Worm (Caenorhabditis elegans): ENCODE measurements around the gene F58G1.8.

DNA sequence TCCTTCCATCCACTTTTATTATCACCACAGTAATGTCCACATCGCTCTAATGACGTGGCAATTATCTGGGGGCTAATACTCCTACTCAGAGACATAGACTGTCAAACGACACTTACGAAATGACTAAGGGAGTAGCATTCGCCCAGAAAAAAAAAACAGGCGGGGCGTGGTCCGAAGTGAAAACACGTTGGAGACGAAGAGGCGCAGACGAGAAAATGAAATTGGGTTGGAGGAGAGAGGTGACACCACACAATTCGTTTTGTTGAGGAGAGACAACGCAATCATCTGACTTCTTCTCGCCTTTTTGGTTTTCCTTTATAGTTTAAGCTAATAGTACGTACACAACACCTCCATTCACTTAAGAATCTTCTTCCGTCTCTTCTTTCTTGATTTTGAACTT is 13.7 kb upstream of the F58G1.8 start:
- no peak for TF ChIP-seq dao-5 (tag; optimal IDR thresholded peaks at IDR 0.05)
- TF ChIP-seq him-1 (tag; optimal IDR thresholded peaks at IDR 0.05): no peak
- TF ChIP-seq W03F9.2 (tag; optimal IDR thresholded peaks at IDR 0.05): no peak
